Worm (Caenorhabditis elegans): ENCODE data around the gene ZC373.3.

ZC373.3 gene

DNA sequence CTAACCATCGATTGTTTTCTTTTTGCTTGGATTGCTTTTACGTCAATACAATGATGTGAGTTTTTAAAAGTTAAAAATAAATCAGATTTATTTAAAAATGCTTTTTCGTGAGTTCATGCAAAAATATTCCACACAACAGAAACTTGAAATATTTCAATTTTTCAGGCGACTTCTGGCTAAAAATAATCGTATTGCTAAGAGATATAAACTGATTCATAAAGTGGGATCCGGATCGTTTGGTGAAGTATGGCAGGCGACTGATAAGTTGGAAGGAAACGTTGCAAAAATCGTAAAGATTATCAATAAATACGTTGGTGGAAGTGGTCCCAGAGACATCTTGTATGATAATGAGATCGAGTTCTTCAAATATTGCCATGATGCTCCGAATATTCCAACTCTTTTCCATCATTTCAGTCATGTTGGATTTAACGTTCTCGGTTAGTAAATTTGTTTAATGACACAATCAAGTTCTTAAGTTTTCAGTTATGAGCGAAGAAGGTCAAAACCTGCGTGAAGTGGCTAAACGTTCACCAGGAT lies at the start of gene ZC373.3:
Gene ZC373.3 (plus strand): TSS at position 51 of the 537 bp plus-strand sequence.
- TF ChIP-seq zfp-3 (GFP tag; conservative IDR thresholded peaks at IDR 0.05): no peak
- TF ChIP-seq aha-1 (tag): peak; percentile 94
- TF ChIP-seq nhr-41 (GFP tag; IDR thresholded peaks at IDR 0.05): no peak
- TF ChIP-seq pha-4 (GFP tag; IDR thresholded peaks at IDR 0.05): no peak
- no peak for TF ChIP-seq pha-4 (tag; optimal IDR thresholded peaks at IDR 0.05)
- no peak for TF ChIP-seq mxl-2 (GFP tag; conservative IDR thresholded peaks at IDR 0.05)

DNA sequence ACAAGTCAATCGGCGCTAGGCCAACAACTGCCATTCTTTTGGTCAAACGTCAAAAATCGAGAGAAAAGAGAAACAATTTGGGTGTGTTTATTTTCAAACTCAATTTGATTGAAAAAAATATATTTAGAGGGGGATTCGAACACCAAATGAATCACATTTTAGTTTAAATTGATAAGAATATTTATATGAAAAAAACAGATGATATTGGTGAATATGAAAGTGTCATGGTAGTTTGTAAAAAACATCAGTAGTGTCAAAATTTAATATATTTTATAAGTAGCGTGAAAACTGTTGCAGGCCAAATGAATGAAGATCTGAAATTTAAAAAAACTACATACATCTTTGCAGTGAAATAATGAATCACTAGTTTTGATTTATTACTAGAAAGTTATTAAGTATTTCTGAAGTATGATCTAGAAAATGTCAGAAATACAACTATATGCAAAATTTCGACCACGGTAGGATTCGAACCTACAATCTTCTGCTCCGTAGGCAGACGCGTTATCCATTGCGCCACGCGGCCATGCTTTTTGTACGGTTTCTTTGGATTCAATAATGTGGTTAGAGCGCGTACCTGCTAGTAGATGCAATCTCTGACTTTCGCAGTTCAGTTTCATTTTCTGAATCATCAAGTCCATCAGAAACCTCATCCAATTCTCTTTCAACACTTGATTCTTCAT lies 42.2 kb upstream of the ZC373.3 start, which contains the start of gene F19C6.4:
Gene F19C6.4 (minus strand): TSS at position 51 of the 680 bp plus-strand sequence.
- no peak for TF ChIP-seq spr-3 (GFP tag; optimal IDR thresholded peaks at IDR 0.05)
- no peak for TF ChIP-seq ama-1 (optimal IDR thresholded peaks at IDR 0.05)
- no peak for TF ChIP-seq ztf-11 (tag; optimal IDR thresholded peaks at IDR 0.05)
- no peak for TF ChIP-seq lsy-2 (tag; optimal IDR thresholded peaks at IDR 0.05)
- no peak for TF ChIP-seq set-16 (GFP tag; IDR thresholded peaks at IDR 0.05)
- no peak for TF ChIP-seq lim-7 (GFP tag; IDR thresholded peaks at IDR 0.05)
- no peak for TF ChIP-seq zip-2 (tag; optimal IDR thresholded peaks at IDR 0.05)
- no peak for TF ChIP-seq spr-1 (tag; optimal IDR thresholded peaks at IDR 0.05)
- no peak for TF ChIP-seq R02D3.7 (tag; optimal IDR thresholded peaks at IDR 0.05)
- TF ChIP-seq aha-1 (tag): peak; percentile 63
- peak; percentile 4 for TF ChIP-seq T20F7.1 (GFP tag; optimal IDR thresholded peaks at IDR 0.05)
- TF ChIP-seq mdl-1 (tag; optimal IDR thresholded peaks at IDR 0.05): no peak
- no peak for TF ChIP-seq fkh-10 (GFP tag; optimal IDR thresholded peaks at IDR 0.05)
- TF ChIP-seq fos-1 (tag; optimal IDR thresholded peaks at IDR 0.05): no peak
- TF ChIP-seq egl-27 (tag; optimal IDR thresholded peaks at IDR 0.05): no peak
- no peak for TF ChIP-seq mxl-2 (GFP tag; conservative IDR thresholded peaks at IDR 0.05)
- no peak for TF ChIP-seq nhr-10 (tag; optimal IDR thresholded peaks at IDR 0.05)
- TF ChIP-seq ceh-20 (GFP tag; IDR thresholded peaks at IDR 0.05): no peak
- TF ChIP-seq F44E2.7 (GFP tag; IDR thresholded peaks at IDR 0.05): no peak
- no peak for TF ChIP-seq ceh-62 (tag; optimal IDR thresholded peaks at IDR 0.05)
- TF ChIP-seq mdt-29 (GFP tag; IDR thresholded peaks at IDR 0.05): no peak
- no peak for TF ChIP-seq hif-1 (tag; optimal IDR thresholded peaks at IDR 0.05)
- peak; percentile 36 for TF ChIP-seq dve-1 (tag; optimal IDR thresholded peaks at IDR 0.05; ENCODE audit: insufficient read depth)
- TF ChIP-seq madf-9 (GFP tag; conservative IDR thresholded peaks at IDR 0.05): 0 out of 2 replicates have a peak, but pooled peaks have one; percentile 41
- no peak for TF ChIP-seq nhr-102 (tag; optimal IDR thresholded peaks at IDR 0.05)
- no peak for TF ChIP-seq lin-13 (GFP tag; optimal IDR thresholded peaks at IDR 0.05)
- TF ChIP-seq ceh-82 (tag; optimal IDR thresholded peaks at IDR 0.05): no peak
- no peak for TF ChIP-seq cey-2 (tag; optimal IDR thresholded peaks at IDR 0.05; ENCODE audit: borderline replicate concordance, insufficient read depth)
- TF ChIP-seq lir-3 (tag; optimal IDR thresholded peaks at IDR 0.05): no peak
- TF ChIP-seq nhr-111 (GFP tag; optimal IDR thresholded peaks at IDR 0.05): no peak
- TF ChIP-seq zfp-2 (tag; optimal IDR thresholded peaks at IDR 0.05): no peak
- TF ChIP-seq zip-11 (GFP tag; IDR thresholded peaks at IDR 0.05): no peak
- TF ChIP-seq lin-15B (tag; optimal IDR thresholded peaks at IDR 0.05): no peak
- no peak for TF ChIP-seq Y75B8A.6 (GFP tag; IDR thresholded peaks at IDR 0.05)
- TF ChIP-seq daf-12 (tag; optimal IDR thresholded peaks at IDR 0.05): no peak
- TF ChIP-seq tra-1 (GFP tag; IDR thresholded peaks at IDR 0.05): peak; percentile 75
- TF ChIP-seq ztf-7 (tag; optimal IDR thresholded peaks at IDR 0.05): no peak
- TF ChIP-seq ctbp-1 (GFP tag; IDR thresholded peaks at IDR 0.05): no peak
- TF ChIP-seq tag-97 (GFP tag; IDR thresholded peaks at IDR 0.05): no peak
- no peak for TF ChIP-seq F49E8.2 (tag; optimal IDR thresholded peaks at IDR 0.05; ENCODE audit: borderline replicate concordance)
- TF ChIP-seq saeg-2 (GFP tag; IDR thresholded peaks at IDR 0.05): no peak
- TF ChIP-seq mep-1 (tag; optimal IDR thresholded peaks at IDR 0.05): no peak
- TF ChIP-seq duxl-1 (tag; optimal IDR thresholded peaks at IDR 0.05; ENCODE audit: poor library complexity): no peak
- no peak for TF ChIP-seq F26F4.8 (GFP tag; conservative IDR thresholded peaks at IDR 0.05)
- TF ChIP-seq ces-1 (GFP tag; optimal IDR thresholded peaks at IDR 0.05): no peak

All from whole organism, L4 larva.